Fruit fly (Drosophila melanogaster) whole organism, prepupa: ENCODE measurements around the gene Gbs-76A.

Experiments used
- Blimp-1 ChIP-seq: fragments of 200-800 bp; sonication (Bioruptor generic); optimal IDR thresholded peaks from 3 replicates; lab custom pipeline; 2017; ENCODE audit warnings: missing biosample characterization, missing genetic modification characterization, mild to moderate bottlenecking, moderate library complexity, missing genetic modification reagents
- CG10669 ChIP-seq: fragments of 200-800 bp; sonication (Bioruptor generic); optimal IDR thresholded peaks from 3 replicates; lab custom pipeline; 2018; ENCODE audit warnings: missing biosample characterization, mild to moderate bottlenecking, missing genetic modification characterization, moderate library complexity
- CG11762 ChIP-seq: fragments of 200-800 bp; sonication (Bioruptor generic); optimal IDR thresholded peaks from 3 replicates; lab custom pipeline; 2016; ENCODE audit warnings: missing biosample characterization, missing genetic modification characterization; ENCODE audit not compliant: insufficient read depth
- CG1621 ChIP-seq: fragments of 200-800 bp; sonication (Bioruptor generic); optimal IDR thresholded peaks from 3 replicates; lab custom pipeline; 2018; ENCODE audit warnings: missing biosample characterization, mild to moderate bottlenecking, missing genetic modification characterization
- CG31627 ChIP-seq: fragments of 200-800 bp; sonication (Bioruptor generic); optimal IDR thresholded peaks from 3 replicates; lab custom pipeline; 2016; ENCODE audit warnings: missing biosample characterization, missing genetic modification characterization
- CG34406 ChIP-seq: fragments of 200-800 bp; sonication (Bioruptor generic); optimal IDR thresholded peaks from 3 replicates; lab custom pipeline; 2016; ENCODE audit warnings: missing biosample characterization, missing genetic modification characterization
- CG3919 ChIP-seq: fragments of 200-800 bp; sonication (Bioruptor generic); optimal IDR thresholded peaks from 3 replicates; lab custom pipeline; 2016; ENCODE audit warnings: missing biosample characterization, missing genetic modification characterization
- CG4318 ChIP-seq: fragments of 200-800 bp; sonication (Bioruptor generic); optimal IDR thresholded peaks from 3 replicates; lab custom pipeline; 2017; ENCODE audit warnings: missing biosample characterization, mild to moderate bottlenecking, missing genetic modification characterization
- CG6163 ChIP-seq: fragments of 200-800 bp; sonication (Bioruptor generic); IDR thresholded peaks from 3 replicates; pipeline ENCODE4 v1.3.6; 2022; ENCODE audit warnings: missing biosample characterization, missing genetic modification characterization
- CG6276 ChIP-seq: fragments of 200-800 bp; sonication (Bioruptor generic); optimal IDR thresholded peaks from 2 replicates; lab custom pipeline; 2017; ENCODE audit warnings: missing biosample characterization, mild to moderate bottlenecking, missing genetic modification characterization
- CG6792 ChIP-seq: fragments of 200-800 bp; sonication (Bioruptor generic); optimal IDR thresholded peaks from 3 replicates; lab custom pipeline; 2016; ENCODE audit warnings: missing biosample characterization, missing genetic modification characterization
- CG6854 ChIP-seq: fragments of 200-800 bp; sonication (Bioruptor generic); optimal IDR thresholded peaks from 2 replicates; lab custom pipeline; 2017; ENCODE audit warnings: missing biosample characterization, mild to moderate bottlenecking, missing genetic modification characterization
- CG8119 ChIP-seq: fragments of 200-800 bp; sonication (Bioruptor generic); IDR thresholded peaks from 3 replicates; pipeline ENCODE4 v1.3.6; 2022; ENCODE audit warnings: missing biosample characterization, missing genetic modification characterization
- CG8319 ChIP-seq: fragments of 200-800 bp; sonication (Bioruptor generic); optimal IDR thresholded peaks from 3 replicates; lab custom pipeline; 2016; ENCODE audit warnings: missing biosample characterization, missing genetic modification characterization
- CG8632 ChIP-seq: fragments of 200-800 bp; sonication (Bioruptor generic); optimal IDR thresholded peaks from 3 replicates; lab custom pipeline; 2016; ENCODE audit warnings: missing biosample characterization, missing genetic modification characterization
- CG9139 ChIP-seq: fragments of 200-800 bp; sonication (Bioruptor generic); optimal IDR thresholded peaks from 3 replicates; lab custom pipeline; 2017; ENCODE audit warnings: missing biosample characterization, mild to moderate bottlenecking, missing genetic modification characterization
- Eip75B ChIP-seq: fragments of 200-800 bp; sonication (Bioruptor generic); optimal IDR thresholded peaks from 3 replicates; lab custom pipeline; 2016; ENCODE audit warnings: missing biosample characterization, missing genetic modification characterization
- Eip78C ChIP-seq: fragments of 200-800 bp; sonication (Bioruptor generic); peaks from one replicate; lab custom pipeline; 2016; ENCODE audit warnings: missing biosample characterization, missing genetic modification characterization
- Eip93F ChIP-seq: fragments of 200-800 bp; sonication (Bioruptor generic); optimal IDR thresholded peaks from 2 replicates; lab custom pipeline; 2016; ENCODE audit warnings: missing biosample characterization, mild to moderate bottlenecking, missing genetic modification characterization
- Hr38 ChIP-seq: sonication (Bioruptor generic); optimal IDR thresholded peaks from 2 replicates; lab custom pipeline; 2016; ENCODE audit warnings: missing biosample characterization, missing genetic modification characterization
- Hr39 ChIP-seq: fragments of 200-800 bp; sonication (Bioruptor generic); optimal IDR thresholded peaks from 2 replicates; lab custom pipeline; 2016; ENCODE audit warnings: missing biosample characterization, missing genetic modification characterization
- Hr4 ChIP-seq: fragments of 200-800 bp; sonication (Bioruptor generic); optimal IDR thresholded peaks from 3 replicates; lab custom pipeline; 2016; ENCODE audit warnings: missing biosample characterization, missing genetic modification characterization
- Met ChIP-seq: fragments of 200-800 bp; sonication (Bioruptor generic); optimal IDR thresholded peaks from 3 replicates; lab custom pipeline; 2016; ENCODE audit warnings: missing biosample characterization, missing genetic modification characterization
- achi ChIP-seq: fragments of 200-800 bp; sonication (Bioruptor generic); optimal IDR thresholded peaks from 3 replicates; lab custom pipeline; 2016; ENCODE audit warnings: missing biosample characterization, missing genetic modification characterization
- acj6 ChIP-seq: fragments of 200-800 bp; sonication (Bioruptor generic); optimal IDR thresholded peaks from 3 replicates; lab custom pipeline; 2016; ENCODE audit warnings: missing biosample characterization, missing genetic modification characterization
- cyc ChIP-seq: fragments of 200-800 bp; sonication (Bioruptor generic); optimal IDR thresholded peaks from 3 replicates; lab custom pipeline; 2016; ENCODE audit warnings: missing biosample characterization, missing genetic modification characterization
- dac ChIP-seq: fragments of 200-800 bp; sonication (Bioruptor generic); optimal IDR thresholded peaks from 2 replicates; lab custom pipeline; 2017; ENCODE audit warnings: missing biosample characterization, mild to moderate bottlenecking, missing genetic modification characterization
- dsx ChIP-seq: fragments of 200-800 bp; optimal IDR thresholded peaks from 3 replicates; lab custom pipeline; 2019; ENCODE audit warnings: missing biosample characterization, mild to moderate bottlenecking, missing genetic modification characterization, moderate library complexity; ENCODE audit not compliant: poor library complexity, severe bottlenecking
- eg ChIP-seq: fragments of 200-800 bp; sonication (Bioruptor generic); IDR thresholded peaks from 3 replicates; pipeline ENCODE4 v1.3.6; 2022; ENCODE audit warnings: missing biosample characterization, missing genetic modification characterization
- fd59A ChIP-seq: fragments of 200-800 bp; sonication (Bioruptor generic); optimal IDR thresholded peaks from 2 replicates; lab custom pipeline; 2017; ENCODE audit warnings: missing biosample characterization, mild to moderate bottlenecking, missing genetic modification characterization, missing genetic modification reagents
- fkh ChIP-seq: fragments of 200-800 bp; sonication (Bioruptor generic); optimal IDR thresholded peaks from 3 replicates; lab custom pipeline; 2017; ENCODE audit warnings: missing biosample characterization, mild to moderate bottlenecking, missing genetic modification characterization, moderate library complexity
- pdm3 ChIP-seq: fragments of 200-800 bp; sonication (Bioruptor generic); optimal IDR thresholded peaks from 3 replicates; lab custom pipeline; 2016; ENCODE audit warnings: missing biosample characterization, missing genetic modification characterization
- salr ChIP-seq, 2 experiments: fragments of 200-800 bp; sonication (Bioruptor generic); optimal IDR thresholded peaks; 3 replicates each; lab custom pipeline; 2016 to 2018; ENCODE audit warnings: missing biosample characterization in 2 of 2, missing genetic modification characterization in 2 of 2, mild to moderate bottlenecking in 1 of 2
- spab ChIP-seq: fragments of 200-800 bp; sonication (Bioruptor generic); optimal IDR thresholded peaks from 2 replicates; lab custom pipeline; 2017; ENCODE audit warnings: missing biosample characterization, mild to moderate bottlenecking, missing genetic modification characterization, missing genetic modification reagents
- svp ChIP-seq: fragments of 200-800 bp; sonication (Bioruptor generic); peaks from one replicate; lab custom pipeline; 2016; ENCODE audit warnings: missing biosample characterization, missing genetic modification characterization
- topi ChIP-seq: fragments of 200-800 bp; sonication (Bioruptor generic); optimal IDR thresholded peaks from 3 replicates; lab custom pipeline; 2016; ENCODE audit warnings: missing biosample characterization, missing genetic modification characterization
- vri ChIP-seq: fragments of 200-800 bp; sonication (Bioruptor generic); optimal IDR thresholded peaks from 3 replicates; lab custom pipeline; 2016; ENCODE audit warnings: missing biosample characterization, mild to moderate bottlenecking, missing genetic modification characterization

The Gbs-76A gene

dm6 chr3L:19291465-19292413 lies 827 bp downstream of the Gbs-76A start:
- TF ChIP-seq CG6854 (GFP tag; lab: Kevin White, UChicago) (no peak), spab (GFP tag; lab: Kevin White, UChicago) (no peak), Eip78C (peak; percentile 57), Hr39 (GFP tag; lab: Kevin White, UChicago) (no peak), Met (GFP tag; lab: Kevin White, UChicago) (no peak), svp (GFP tag; lab: Kevin White, UChicago) (peak; percentile 71), CG6163 (GFP tag; lab: Robert Waterston, UW) (no peak), Hr4 (GFP tag; lab: Kevin White, UChicago) (no peak), CG8319 (GFP tag; lab: Kevin White, UChicago) (no peak), achi (GFP tag; lab: Kevin White, UChicago) (no peak), fd59A (GFP tag; lab: Kevin White, UChicago) (no peak), pdm3 (GFP tag; lab: Kevin White, UChicago) (no peak), Blimp-1 (GFP tag; lab: Kevin White, UChicago) (peak; percentile 53), CG8119 (GFP tag; lab: Robert Waterston, UW) (no peak), CG1621 (tag; lab: Kevin White, UChicago) (no peak), Eip75B (peak; percentile 0), vri (GFP tag; lab: Kevin White, UChicago) (no peak), CG34406 (no peak), CG8632 (GFP tag; lab: Kevin White, UChicago) (no peak), dac (GFP tag; lab: Kevin White, UChicago) (no peak), Hr38 (GFP tag; lab: Kevin White, UChicago) (no peak), dsx (GFP tag; lab: Kevin White, UChicago) (no peak), CG6276 (GFP tag; lab: Kevin White, UChicago) (no peak), topi (GFP tag; lab: Kevin White, UChicago) (no peak), eg (GFP tag; lab: Robert Waterston, UW) (no peak), CG3919 (GFP tag; lab: Kevin White, UChicago) (no peak), CG31627 (GFP tag; lab: Kevin White, UChicago) (no peak), fkh (no peak), salr (GFP tag; optimal IDR thresholded peaks at IDR 0.05; lab: Kevin White, UChicago) (no peak), acj6 (GFP tag; lab: Kevin White, UChicago) (no peak)
- TF ChIP-seq, all 60 proteins: peak for 4

DNA sequence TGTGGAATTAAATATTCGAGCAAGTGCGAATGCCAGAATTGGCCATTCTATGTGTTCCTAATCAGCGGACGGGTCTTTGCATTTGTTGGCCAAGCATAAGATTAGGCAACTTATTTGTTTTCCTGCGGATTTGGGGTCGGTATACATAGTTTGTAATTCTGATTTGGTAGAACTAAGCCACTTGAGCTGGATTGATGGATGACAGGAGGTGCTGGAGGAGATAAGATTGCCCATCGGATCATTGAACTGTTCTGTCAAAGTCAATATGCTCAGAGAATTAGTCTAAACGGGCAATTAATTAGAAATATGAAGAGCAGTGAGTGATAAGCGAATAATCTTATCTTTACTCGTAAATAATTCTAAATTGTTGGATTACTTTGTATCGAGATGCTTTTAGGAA lies 3.2 kb downstream of the Gbs-76A start:
- TF ChIP-seq svp (GFP tag; lab: Kevin White, UChicago) (peak; percentile 52), CG6792 (GFP tag; lab: Kevin White, UChicago) (no peak)
- TF ChIP-seq, all 60 proteins: peak for 1

- TF ChIP-seq svp (GFP tag; lab: Kevin White, UChicago) (peak; percentile 97), vri (GFP tag; lab: Kevin White, UChicago) (peak; percentile 40), acj6 (GFP tag; lab: Kevin White, UChicago) (no peak)
Observed at dm6 chr3L:19288395-19288969, 4.1 kb downstream of the Gbs-76A start.

- no peak for TF ChIP-seq Eip93F (GFP tag; lab: Kevin White, UChicago)
- no peak for TF ChIP-seq acj6 (GFP tag; lab: Kevin White, UChicago)
- no peak for TF ChIP-seq CG9139 (GFP tag; lab: Kevin White, UChicago)
- TF ChIP-seq Eip78C, result no peak
- no peak for TF ChIP-seq CG11762
- TF ChIP-seq topi (GFP tag; lab: Kevin White, UChicago), result no peak
- no peak for TF ChIP-seq eg (GFP tag; lab: Robert Waterston, UW)
- no peak for TF ChIP-seq Hr38 (GFP tag; lab: Kevin White, UChicago)
- no peak for TF ChIP-seq dac (GFP tag; lab: Kevin White, UChicago)
- no peak for TF ChIP-seq vri (GFP tag; lab: Kevin White, UChicago)
- no peak for TF ChIP-seq CG4318 (GFP tag; lab: Kevin White, UChicago)
- TF ChIP-seq svp (GFP tag; lab: Kevin White, UChicago), result no peak
- TF ChIP-seq salr (GFP tag; optimal IDR thresholded peaks at IDR 0.05; lab: Kevin White, UChicago), result no peak
- no peak for TF ChIP-seq CG10669 (GFP tag; lab: Kevin White, UChicago)
- no peak for TF ChIP-seq CG3919 (GFP tag; lab: Kevin White, UChicago)
- TF ChIP-seq cyc (GFP tag; lab: Kevin White, UChicago), result no peak
- TF ChIP-seq dsx (GFP tag; lab: Kevin White, UChicago), result no peak
- TF ChIP-seq, all 60 proteins: peak for 0
Observed at dm6 chr3L:19280700-19281099, 11.9 kb downstream of the Gbs-76A start, which contains the start of gene CG14089. Gene CG14089 (minus strand): TSS chr3L:19280800.
